Worm (Caenorhabditis elegans) whole organism, young adult: Measurements from ENCODE around the gene ntl-9.

Source experiments
- F57A8.1 ChIP-seq: fragments of 200-800 bp; sonication (Bioruptor generic); optimal IDR thresholded peaks from 2 replicates; lab custom pipeline; 2018; ENCODE audit warnings: mild to moderate bottlenecking, missing genetic modification characterization, moderate library complexity, missing compliant biosample characterization
- attf-5 ChIP-seq: fragments of 200-800 bp; sonication (Bioruptor generic); optimal IDR thresholded peaks from 2 replicates; lab custom pipeline; 2018; ENCODE audit warnings: mild to moderate bottlenecking, missing genetic modification characterization, missing compliant biosample characterization
- chd-7 ChIP-seq: sonication (generic microtip); optimal IDR thresholded peaks from 2 replicates; lab custom pipeline; 2016; ENCODE audit warnings: mild to moderate bottlenecking, missing genetic modification characterization, moderate library complexity, missing compliant biosample characterization
- him-1 ChIP-seq: sonication (generic microtip); optimal IDR thresholded peaks from 2 replicates; lab custom pipeline; 2016; ENCODE audit warnings: missing genotype, missing genetic modification reagents, missing genetic modification characterization, missing compliant biosample characterization
- hrde-1 ChIP-seq: sonication (generic microtip); optimal IDR thresholded peaks from 2 replicates; lab custom pipeline; 2016; ENCODE audit warnings: missing genetic modification characterization, mild to moderate bottlenecking, missing compliant biosample characterization, moderate library complexity, missing genotype, missing genetic modification reagents, borderline replicate concordance
- madf-6 ChIP-seq: fragments of 200-800 bp; sonication (Bioruptor generic); IDR thresholded peaks from 2 replicates; pipeline ENCODE4 v1.3.6; 2022; ENCODE audit warnings: missing genetic modification reagents, missing genetic modification characterization, missing compliant biosample characterization
- mel-28 ChIP-seq: sonication (generic microtip); optimal IDR thresholded peaks from 2 replicates; lab custom pipeline; 2016; ENCODE audit warnings: borderline replicate concordance, mild to moderate bottlenecking, missing genetic modification characterization, missing compliant biosample characterization
- mes-4 ChIP-seq: sonication (generic microtip); optimal IDR thresholded peaks from 2 replicates; lab custom pipeline; 2016; ENCODE audit warnings: missing genotype, missing genetic modification characterization, missing compliant biosample characterization
- nhr-179 ChIP-seq: sonication (generic microtip); optimal IDR thresholded peaks from 2 replicates; lab custom pipeline; 2016; ENCODE audit warnings: mild to moderate bottlenecking, missing genetic modification characterization, missing compliant biosample characterization
- snpc-4 ChIP-seq, 5 experiments: fragments of 150-350 bp in 1 of 5; sonication (generic microtip) in 4 of 5; optimal IDR thresholded peaks; 2 replicates each; lab custom pipeline; 2014 to 2018; ENCODE audit warnings: missing genetic modification characterization in 5 of 5, missing biosample characterization in 3 of 5, antibody characterized with exemption in 2 of 5, mild to moderate bottlenecking in 2 of 5, missing compliant biosample characterization in 2 of 5, missing genotype in 2 of 5, moderate library complexity in 2 of 5, missing genetic modification reagents in 1 of 5
- unc-130 ChIP-seq: sonication (generic microtip); optimal IDR thresholded peaks from 2 replicates; lab custom pipeline; 2016; ENCODE audit warnings: missing genetic modification reagents, missing genetic modification characterization, missing compliant biosample characterization
- unc-62 ChIP-seq: fragments of 150-350 bp; optimal IDR thresholded peaks from 2 replicates; lab custom pipeline; 2014; ENCODE audit warnings: missing biosample characterization, missing genetic modification reagents, missing genetic modification characterization
- xnd-1 ChIP-seq: sonication (generic microtip); optimal IDR thresholded peaks from 2 replicates; lab custom pipeline; 2016; ENCODE audit warnings: missing genotype, missing genetic modification reagents, missing genetic modification characterization, missing compliant biosample characterization

DNA sequence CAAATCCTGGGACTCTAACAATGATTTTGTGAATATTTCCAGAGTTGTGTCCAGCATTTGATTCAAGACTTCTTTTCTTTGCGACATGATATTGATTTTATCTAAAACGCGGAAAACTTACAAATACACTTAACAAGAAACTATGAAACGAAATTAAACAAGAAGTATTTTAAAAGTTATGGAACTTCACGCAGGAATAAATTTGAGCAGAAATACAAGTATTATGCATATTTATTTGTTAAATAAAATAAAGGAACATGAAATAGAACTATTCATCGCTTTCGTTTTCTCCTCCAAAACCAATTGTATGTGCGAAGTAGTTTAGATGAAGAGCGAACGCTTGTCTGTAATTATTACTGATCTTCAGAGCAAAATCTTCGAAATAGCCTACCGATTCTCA, 40.5 kb upstream of the ntl-9 start, which contains the start of gene kbp-2:
- no peak for TF ChIP-seq F57A8.1 (GFP tag; lab: Kevin White, UChicago)
- TF ChIP-seq xnd-1 (tag; lab: Kevin White, UChicago) = no peak
- no peak for TF ChIP-seq mel-28
- no peak for TF ChIP-seq madf-6 (GFP tag; lab: Robert Waterston, UW)
- TF ChIP-seq nhr-179 (tag; lab: Kevin White, UChicago) = no peak
- TF ChIP-seq snpc-4 (GFP tag; optimal IDR thresholded peaks at IDR 0.05; lab: Kevin White, UChicago) = no peak
- TF ChIP-seq snpc-4 (tag; optimal IDR thresholded peaks at IDR 0.05; lab: Kevin White, UChicago) = no peak
- no peak for TF ChIP-seq him-1
- no peak for TF ChIP-seq attf-5
- no peak for TF ChIP-seq unc-62 (GFP tag; lab: Kevin White, UChicago)
- no peak for TF ChIP-seq mes-4
- no peak for TF ChIP-seq hrde-1 (tag; lab: Kevin White, UChicago)
- TF ChIP-seq unc-130 = no peak
- TF ChIP-seq chd-7 (tag; lab: Kevin White, UChicago) = no peak
